Fruit fly (Drosophila melanogaster) whole organism, prepupa: ENCODE data around the gene CG13073.
A peak's percentile ranks its signal among the peaks of the same experiment; 100 is the strongest.

Experiments
- Blimp-1 ChIP-seq: fragments of 200-800 bp; sonication (Bioruptor generic); optimal IDR thresholded peaks from 3 replicates; lab custom pipeline; 2017; ENCODE audit warnings: missing biosample characterization, missing genetic modification characterization, mild to moderate bottlenecking, moderate library complexity, missing genetic modification reagents
- CG10631 ChIP-seq: fragments of 200-800 bp; sonication (Bioruptor generic); optimal IDR thresholded peaks from 2 replicates; lab custom pipeline; 2016; ENCODE audit warnings: missing biosample characterization, missing genetic modification characterization
- CG10669 ChIP-seq: fragments of 200-800 bp; sonication (Bioruptor generic); optimal IDR thresholded peaks from 3 replicates; lab custom pipeline; 2018; ENCODE audit warnings: missing biosample characterization, mild to moderate bottlenecking, missing genetic modification characterization, moderate library complexity
- CG11294 ChIP-seq: fragments of 200-800 bp; sonication (Bioruptor generic); IDR thresholded peaks from 2 replicates; pipeline ENCODE4 v1.3.6; 2022; ENCODE audit warnings: missing biosample characterization, missing genetic modification characterization
- CG11762 ChIP-seq: fragments of 200-800 bp; sonication (Bioruptor generic); optimal IDR thresholded peaks from 3 replicates; lab custom pipeline; 2016; ENCODE audit warnings: missing biosample characterization, missing genetic modification characterization; ENCODE audit not compliant: insufficient read depth
- CG11902 ChIP-seq: fragments of 200-800 bp; sonication (Bioruptor generic); optimal IDR thresholded peaks from 3 replicates; lab custom pipeline; 2016; ENCODE audit warnings: missing biosample characterization, missing genetic modification characterization
- CG1621 ChIP-seq: fragments of 200-800 bp; sonication (Bioruptor generic); optimal IDR thresholded peaks from 3 replicates; lab custom pipeline; 2018; ENCODE audit warnings: missing biosample characterization, mild to moderate bottlenecking, missing genetic modification characterization
- CG3032 ChIP-seq: fragments of 200-800 bp; optimal IDR thresholded peaks from 2 replicates; lab custom pipeline; 2019; ENCODE audit warnings: missing biosample characterization, mild to moderate bottlenecking, missing genetic modification characterization, moderate library complexity
- CG31627 ChIP-seq: fragments of 200-800 bp; sonication (Bioruptor generic); optimal IDR thresholded peaks from 3 replicates; lab custom pipeline; 2016; ENCODE audit warnings: missing biosample characterization, missing genetic modification characterization
- CG34406 ChIP-seq: fragments of 200-800 bp; sonication (Bioruptor generic); optimal IDR thresholded peaks from 3 replicates; lab custom pipeline; 2016; ENCODE audit warnings: missing biosample characterization, missing genetic modification characterization
- CG3919 ChIP-seq: fragments of 200-800 bp; sonication (Bioruptor generic); optimal IDR thresholded peaks from 3 replicates; lab custom pipeline; 2016; ENCODE audit warnings: missing biosample characterization, missing genetic modification characterization
- CG4318 ChIP-seq: fragments of 200-800 bp; sonication (Bioruptor generic); optimal IDR thresholded peaks from 3 replicates; lab custom pipeline; 2017; ENCODE audit warnings: missing biosample characterization, mild to moderate bottlenecking, missing genetic modification characterization
- CG6163 ChIP-seq: fragments of 200-800 bp; sonication (Bioruptor generic); IDR thresholded peaks from 3 replicates; pipeline ENCODE4 v1.3.6; 2022; ENCODE audit warnings: missing biosample characterization, missing genetic modification characterization
- CG6276 ChIP-seq: fragments of 200-800 bp; sonication (Bioruptor generic); optimal IDR thresholded peaks from 2 replicates; lab custom pipeline; 2017; ENCODE audit warnings: missing biosample characterization, mild to moderate bottlenecking, missing genetic modification characterization
- CG6808 ChIP-seq: fragments of 200-800 bp; sonication (Bioruptor generic); optimal IDR thresholded peaks from 3 replicates; lab custom pipeline; 2017; ENCODE audit warnings: missing biosample characterization, missing genetic modification characterization, mild to moderate bottlenecking, moderate library complexity, missing genetic modification reagents
- CG7368 ChIP-seq: fragments of 200-800 bp; sonication (Bioruptor generic); optimal IDR thresholded peaks from 3 replicates; lab custom pipeline; 2016; ENCODE audit warnings: missing biosample characterization, missing genetic modification characterization
- CG8119 ChIP-seq: fragments of 200-800 bp; sonication (Bioruptor generic); IDR thresholded peaks from 3 replicates; pipeline ENCODE4 v1.3.6; 2022; ENCODE audit warnings: missing biosample characterization, missing genetic modification characterization
- CG8319 ChIP-seq: fragments of 200-800 bp; sonication (Bioruptor generic); optimal IDR thresholded peaks from 3 replicates; lab custom pipeline; 2016; ENCODE audit warnings: missing biosample characterization, missing genetic modification characterization
- CG8632 ChIP-seq: fragments of 200-800 bp; sonication (Bioruptor generic); optimal IDR thresholded peaks from 3 replicates; lab custom pipeline; 2016; ENCODE audit warnings: missing biosample characterization, missing genetic modification characterization
- Eip75B ChIP-seq: fragments of 200-800 bp; sonication (Bioruptor generic); optimal IDR thresholded peaks from 3 replicates; lab custom pipeline; 2016; ENCODE audit warnings: missing biosample characterization, missing genetic modification characterization
- Eip78C ChIP-seq: fragments of 200-800 bp; sonication (Bioruptor generic); peaks from one replicate; lab custom pipeline; 2016; ENCODE audit warnings: missing biosample characterization, missing genetic modification characterization
- Ets96B ChIP-seq: fragments of 200-800 bp; optimal IDR thresholded peaks from 2 replicates; lab custom pipeline; 2019; ENCODE audit warnings: missing biosample characterization, mild to moderate bottlenecking, missing genetic modification characterization, moderate library complexity
- Hr38 ChIP-seq: sonication (Bioruptor generic); optimal IDR thresholded peaks from 2 replicates; lab custom pipeline; 2016; ENCODE audit warnings: missing biosample characterization, missing genetic modification characterization
- Hr39 ChIP-seq: fragments of 200-800 bp; sonication (Bioruptor generic); optimal IDR thresholded peaks from 2 replicates; lab custom pipeline; 2016; ENCODE audit warnings: missing biosample characterization, missing genetic modification characterization
- Hr4 ChIP-seq: fragments of 200-800 bp; sonication (Bioruptor generic); optimal IDR thresholded peaks from 3 replicates; lab custom pipeline; 2016; ENCODE audit warnings: missing biosample characterization, missing genetic modification characterization
- Lpt ChIP-seq: fragments of 200-800 bp; sonication (Bioruptor generic); optimal IDR thresholded peaks from 3 replicates; lab custom pipeline; 2016; ENCODE audit warnings: missing biosample characterization, missing genetic modification characterization
- Met ChIP-seq: fragments of 200-800 bp; sonication (Bioruptor generic); optimal IDR thresholded peaks from 3 replicates; lab custom pipeline; 2016; ENCODE audit warnings: missing biosample characterization, missing genetic modification characterization
- OdsH ChIP-seq: fragments of 200-800 bp; sonication (Bioruptor generic); optimal IDR thresholded peaks from 3 replicates; lab custom pipeline; 2016; ENCODE audit warnings: missing biosample characterization, missing genetic modification characterization
- Smox ChIP-seq: fragments of 200-800 bp; sonication (Bioruptor generic); optimal IDR thresholded peaks from 3 replicates; lab custom pipeline; 2016; ENCODE audit warnings: missing biosample characterization, missing genetic modification characterization
- Sox102F ChIP-seq: fragments of 200-800 bp; sonication (Bioruptor generic); optimal IDR thresholded peaks from 2 replicates; lab custom pipeline; 2016; ENCODE audit warnings: missing biosample characterization, mild to moderate bottlenecking, missing genetic modification characterization
- Sox14 ChIP-seq: fragments of 200-800 bp; sonication (Bioruptor generic); optimal IDR thresholded peaks from 3 replicates; lab custom pipeline; 2016; ENCODE audit warnings: missing biosample characterization, missing genetic modification characterization
- Sox15 ChIP-seq: fragments of 200-800 bp; sonication (Bioruptor generic); optimal IDR thresholded peaks from 3 replicates; lab custom pipeline; 2016; ENCODE audit warnings: missing biosample characterization, missing genetic modification characterization
- achi ChIP-seq: fragments of 200-800 bp; sonication (Bioruptor generic); optimal IDR thresholded peaks from 3 replicates; lab custom pipeline; 2016; ENCODE audit warnings: missing biosample characterization, missing genetic modification characterization
- cyc ChIP-seq: fragments of 200-800 bp; sonication (Bioruptor generic); optimal IDR thresholded peaks from 3 replicates; lab custom pipeline; 2016; ENCODE audit warnings: missing biosample characterization, missing genetic modification characterization
- dac ChIP-seq: fragments of 200-800 bp; sonication (Bioruptor generic); optimal IDR thresholded peaks from 2 replicates; lab custom pipeline; 2017; ENCODE audit warnings: missing biosample characterization, mild to moderate bottlenecking, missing genetic modification characterization
- dsx ChIP-seq: fragments of 200-800 bp; optimal IDR thresholded peaks from 3 replicates; lab custom pipeline; 2019; ENCODE audit warnings: missing biosample characterization, mild to moderate bottlenecking, missing genetic modification characterization, moderate library complexity; ENCODE audit not compliant: poor library complexity, severe bottlenecking
- eg ChIP-seq: fragments of 200-800 bp; sonication (Bioruptor generic); IDR thresholded peaks from 3 replicates; pipeline ENCODE4 v1.3.6; 2022; ENCODE audit warnings: missing biosample characterization, missing genetic modification characterization
- fd59A ChIP-seq: fragments of 200-800 bp; sonication (Bioruptor generic); optimal IDR thresholded peaks from 2 replicates; lab custom pipeline; 2017; ENCODE audit warnings: missing biosample characterization, mild to moderate bottlenecking, missing genetic modification characterization, missing genetic modification reagents
- fd85E ChIP-seq: fragments of 200-800 bp; sonication (Bioruptor generic); optimal IDR thresholded peaks from 3 replicates; lab custom pipeline; 2016; ENCODE audit warnings: missing biosample characterization, missing genetic modification characterization
- fkh ChIP-seq: fragments of 200-800 bp; sonication (Bioruptor generic); optimal IDR thresholded peaks from 3 replicates; lab custom pipeline; 2017; ENCODE audit warnings: missing biosample characterization, mild to moderate bottlenecking, missing genetic modification characterization, moderate library complexity
- lz ChIP-seq: fragments of 200-800 bp; sonication (Bioruptor generic); optimal IDR thresholded peaks from 3 replicates; lab custom pipeline; 2016; ENCODE audit warnings: missing biosample characterization, missing genetic modification characterization
- pdm3 ChIP-seq: fragments of 200-800 bp; sonication (Bioruptor generic); optimal IDR thresholded peaks from 3 replicates; lab custom pipeline; 2016; ENCODE audit warnings: missing biosample characterization, missing genetic modification characterization
- salr ChIP-seq, 2 experiments: fragments of 200-800 bp; sonication (Bioruptor generic); optimal IDR thresholded peaks; 3 replicates each; lab custom pipeline; 2016 to 2018; ENCODE audit warnings: missing biosample characterization in 2 of 2, missing genetic modification characterization in 2 of 2, mild to moderate bottlenecking in 1 of 2
- spab ChIP-seq: fragments of 200-800 bp; sonication (Bioruptor generic); optimal IDR thresholded peaks from 2 replicates; lab custom pipeline; 2017; ENCODE audit warnings: missing biosample characterization, mild to moderate bottlenecking, missing genetic modification characterization, missing genetic modification reagents
- ss ChIP-seq, 2 experiments: fragments of 200-800 bp; sonication (Bioruptor generic); optimal IDR thresholded peaks; 2 replicates in 1 of 2; 3 replicates in 1 of 2; lab custom pipeline; 2017 to 2018; ENCODE audit warnings: mild to moderate bottlenecking in 2 of 2, missing biosample characterization in 2 of 2, missing genetic modification characterization in 2 of 2, moderate library complexity in 1 of 2
- svp ChIP-seq: fragments of 200-800 bp; sonication (Bioruptor generic); peaks from one replicate; lab custom pipeline; 2016; ENCODE audit warnings: missing biosample characterization, missing genetic modification characterization
- topi ChIP-seq: fragments of 200-800 bp; sonication (Bioruptor generic); optimal IDR thresholded peaks from 3 replicates; lab custom pipeline; 2016; ENCODE audit warnings: missing biosample characterization, missing genetic modification characterization

CG13073 gene

DNA sequence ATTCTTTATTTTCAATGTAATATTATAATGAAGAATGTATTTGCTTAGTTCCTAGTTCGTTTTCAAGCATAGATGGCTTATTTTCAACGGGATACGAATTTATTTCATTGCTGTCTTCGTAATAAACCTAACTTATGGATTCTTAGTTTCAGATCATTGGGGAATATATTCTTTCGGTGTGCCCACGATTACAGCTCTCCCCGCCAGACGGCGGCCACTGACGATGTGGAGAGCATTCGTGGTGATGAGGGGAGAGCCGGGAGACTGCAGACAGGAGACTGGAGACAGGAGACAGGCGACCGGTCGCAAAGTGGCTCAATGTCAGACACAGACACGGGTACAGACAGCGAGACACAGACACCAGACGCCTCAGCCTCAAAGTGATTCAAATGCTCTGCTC is 39.8 kb downstream of the CG13073 start:
- peak; percentile 12 for TF ChIP-seq CG8632 (GFP tag; lab: Kevin White, UChicago)
- peak; percentile 4 for TF ChIP-seq Eip75B (GFP tag; lab: Kevin White, UChicago)
- TF ChIP-seq svp (GFP tag; lab: Kevin White, UChicago) = peak; percentile 15
- peak; percentile 30 for TF ChIP-seq CG3032
- TF ChIP-seq CG6808 (GFP tag; lab: Kevin White, UChicago) = peak; percentile 55
- TF ChIP-seq Hr39 = no peak
- peak in 1 of 2 experiments; percentile 22 for TF ChIP-seq ss (GFP tag; optimal IDR thresholded peaks at IDR 0.05; lab: Kevin White, UChicago)
- no peak for TF ChIP-seq CG11762 (GFP tag; lab: Kevin White, UChicago)
- TF ChIP-seq dsx (GFP tag; lab: Kevin White, UChicago) = peak; percentile 10
- TF ChIP-seq CG6276 = no peak
- TF ChIP-seq Ets96B (tag; lab: Kevin White, UChicago) = peak; percentile 6
- TF ChIP-seq Hr4 (GFP tag; lab: Kevin White, UChicago) = no peak
- TF ChIP-seq fd85E (GFP tag; lab: Kevin White, UChicago) = no peak
- no peak for TF ChIP-seq OdsH (GFP tag; lab: Kevin White, UChicago)
- TF ChIP-seq CG8119 = no peak
- TF ChIP-seq Smox = no peak
- peak; percentile 0 for TF ChIP-seq CG34406
- peak; percentile 14 for TF ChIP-seq spab (GFP tag; lab: Kevin White, UChicago)
- TF ChIP-seq salr (GFP tag; optimal IDR thresholded peaks at IDR 0.05; lab: Kevin White, UChicago) = no peak
- TF ChIP-seq CG6163 (GFP tag; lab: Robert Waterston, UW) = peak; percentile 40; the same call in 1 of the 3 replicates
- peak; percentile 3 for TF ChIP-seq CG7368
- no peak for TF ChIP-seq Lpt (GFP tag; lab: Kevin White, UChicago)
- TF ChIP-seq lz (GFP tag; lab: Kevin White, UChicago) = no peak
- TF ChIP-seq Met (GFP tag; lab: Kevin White, UChicago) = no peak
- peak; percentile 23 for TF ChIP-seq Sox102F (GFP tag; lab: Kevin White, UChicago)
- TF ChIP-seq CG1621 = no peak
- peak; percentile 10 for TF ChIP-seq topi
- peak; percentile 43 for TF ChIP-seq CG10669 (GFP tag; lab: Kevin White, UChicago)
- peak; percentile 11 for TF ChIP-seq achi (GFP tag; lab: Kevin White, UChicago)
- TF ChIP-seq Eip78C (GFP tag; lab: Kevin White, UChicago) = peak; percentile 79
- TF ChIP-seq Blimp-1 (GFP tag; lab: Kevin White, UChicago) = peak; percentile 22
- TF ChIP-seq CG10631 (GFP tag; lab: Kevin White, UChicago) = peak; percentile 24
- TF ChIP-seq, all 60 proteins: peak for 19

DNA sequence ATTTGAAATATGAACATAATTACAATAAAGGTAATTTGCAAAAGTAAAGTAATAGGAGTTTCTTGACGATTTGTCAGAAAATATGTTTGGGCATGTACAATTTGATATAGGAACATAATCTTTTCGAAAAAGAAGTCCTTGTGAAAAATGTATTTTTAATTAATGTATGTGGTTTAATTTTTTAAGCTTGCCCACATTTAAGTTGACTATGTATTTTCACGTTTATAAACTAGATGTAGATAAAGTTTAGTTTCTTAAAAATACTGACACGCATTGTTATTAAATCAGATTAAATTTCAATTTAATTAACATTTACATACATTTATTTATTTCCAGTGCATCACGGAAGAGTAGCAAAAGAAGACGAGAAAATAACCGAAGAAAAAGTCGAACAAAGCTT is 40.6 kb downstream of the CG13073 start:
- TF ChIP-seq Hr39 = peak; percentile 50
- no peak for TF ChIP-seq Hr38 (GFP tag; lab: Kevin White, UChicago)
- no peak for TF ChIP-seq Lpt (GFP tag; lab: Kevin White, UChicago)
- TF ChIP-seq Sox102F (GFP tag; lab: Kevin White, UChicago) = peak; percentile 60
- TF ChIP-seq CG10631 (GFP tag; lab: Kevin White, UChicago) = peak; percentile 73
- no peak for TF ChIP-seq fkh (GFP tag; lab: Kevin White, UChicago)
- no peak for TF ChIP-seq dac (GFP tag; lab: Kevin White, UChicago)
- TF ChIP-seq CG34406 = peak; percentile 62
- peak; percentile 65 for TF ChIP-seq Sox14 (GFP tag; lab: Kevin White, UChicago)
- TF ChIP-seq Met (GFP tag; lab: Kevin White, UChicago) = peak; percentile 78
- TF ChIP-seq CG8319 (GFP tag; lab: Kevin White, UChicago) = peak; percentile 32
- peak; percentile 82 for TF ChIP-seq Ets96B (tag; lab: Kevin White, UChicago)
- TF ChIP-seq CG7368 = peak; percentile 3
- TF ChIP-seq salr (GFP tag; optimal IDR thresholded peaks at IDR 0.05; lab: Kevin White, UChicago) = peak; percentile 33 to 58
- peak in 1 of 2 experiments; percentile 68 for TF ChIP-seq ss (GFP tag; optimal IDR thresholded peaks at IDR 0.05; lab: Kevin White, UChicago)
- TF ChIP-seq CG8119 = no peak
- TF ChIP-seq topi = peak; percentile 77
- peak; percentile 58 for TF ChIP-seq CG3919 (GFP tag; lab: Kevin White, UChicago)
- TF ChIP-seq Hr4 (GFP tag; lab: Kevin White, UChicago) = peak; percentile 28
- TF ChIP-seq CG4318 (GFP tag; lab: Kevin White, UChicago) = no peak
- peak; percentile 79 for TF ChIP-seq dsx (GFP tag; lab: Kevin White, UChicago)
- TF ChIP-seq eg (GFP tag; lab: Robert Waterston, UW) = no peak
- TF ChIP-seq Sox15 (GFP tag; lab: Kevin White, UChicago) = peak; percentile 57
- peak; percentile 57 for TF ChIP-seq CG11762 (GFP tag; lab: Kevin White, UChicago)
- TF ChIP-seq CG11902 (GFP tag; lab: Kevin White, UChicago) = peak; percentile 29
- peak; percentile 69 for TF ChIP-seq fd59A (GFP tag; lab: Kevin White, UChicago)
- peak; percentile 64 for TF ChIP-seq CG31627
- no peak for TF ChIP-seq CG11294 (GFP tag; lab: Robert Waterston, UW)
- TF ChIP-seq pdm3 = peak; percentile 66
- TF ChIP-seq CG8632 (GFP tag; lab: Kevin White, UChicago) = peak; percentile 59
- peak; percentile 61 for TF ChIP-seq cyc
- peak; percentile 76 for TF ChIP-seq spab (GFP tag; lab: Kevin White, UChicago)
- TF ChIP-seq OdsH (GFP tag; lab: Kevin White, UChicago) = peak; percentile 67
- TF ChIP-seq Blimp-1 (GFP tag; lab: Kevin White, UChicago) = no peak
- TF ChIP-seq Smox = peak; percentile 71
